Worm (Caenorhabditis elegans) whole organism, L4 larva: ENCODE measurements around the gene madd-3.

Experiments used
- D1046.2 ChIP-seq: fragments of 200-800 bp; sonication (Bioruptor generic); IDR thresholded peaks from 2 replicates; pipeline ENCODE4 v1.3.6; 2022; ENCODE audit warnings: missing genetic modification characterization, missing compliant biosample characterization
- F10B5.3 ChIP-seq: sonication (generic microtip); optimal IDR thresholded peaks from 2 replicates; lab custom pipeline; 2016; ENCODE audit warnings: mild to moderate bottlenecking, missing genetic modification characterization, missing compliant biosample characterization
- F26F4.8 ChIP-seq: fragments of 200-800 bp; sonication (Bioruptor generic); conservative IDR thresholded peaks from 2 replicates; pipeline ENCODE4 v1.3.6; 2022; ENCODE audit warnings: missing genetic modification characterization, missing compliant biosample characterization
- F37D6.2 ChIP-seq: sonication (generic microtip); optimal IDR thresholded peaks from 2 replicates; lab custom pipeline; 2016; ENCODE audit warnings: mild to moderate bottlenecking, missing genetic modification characterization, missing compliant biosample characterization
- F49E8.2 ChIP-seq: sonication (generic microtip); optimal IDR thresholded peaks from 2 replicates; lab custom pipeline; 2016; ENCODE audit warnings: missing compliant biosample characterization, mild to moderate bottlenecking, missing genetic modification characterization, borderline replicate concordance
- R02D3.7 ChIP-seq: fragments of 150-350 bp; sonication (generic microtip); optimal IDR thresholded peaks from 3 replicates; lab custom pipeline; 2014; ENCODE audit warnings: missing biosample characterization, missing genetic modification characterization
- T26A8.4 ChIP-seq: fragments of 200-800 bp; sonication (Bioruptor generic); IDR thresholded peaks from 2 replicates; pipeline ENCODE4 v1.3.6; 2022; ENCODE audit warnings: missing genetic modification characterization, missing compliant biosample characterization
- aly-2 ChIP-seq: sonication (generic microtip); optimal IDR thresholded peaks from 2 replicates; lab custom pipeline; 2018; ENCODE audit warnings: missing biosample characterization, missing genetic modification characterization
- attf-4 ChIP-seq: sonication (generic microtip); optimal IDR thresholded peaks from 3 replicates; lab custom pipeline; 2017; ENCODE audit warnings: missing biosample characterization, missing genetic modification characterization
- ceh-44 ChIP-seq: fragments of 200-800 bp; sonication (Bioruptor generic); IDR thresholded peaks from 2 replicates; pipeline ENCODE4 v1.3.6; 2022; ENCODE audit warnings: missing genetic modification reagents, missing genetic modification characterization, missing compliant biosample characterization
- ceh-62 ChIP-seq: sonication (generic microtip); optimal IDR thresholded peaks from 2 replicates; lab custom pipeline; 2017; ENCODE audit warnings: missing biosample characterization, missing genetic modification characterization
- ceh-82 ChIP-seq: sonication (generic microtip); optimal IDR thresholded peaks from 2 replicates; lab custom pipeline; 2017; ENCODE audit warnings: missing biosample characterization, missing genetic modification characterization
- dmd-8 ChIP-seq: fragments of 200-800 bp; sonication (Bioruptor generic); IDR thresholded peaks from 2 replicates; pipeline ENCODE4 v1.3.6; 2022; ENCODE audit warnings: missing genetic modification characterization, missing compliant biosample characterization
- egl-27 ChIP-seq: sonication (generic microtip); optimal IDR thresholded peaks from 3 replicates; lab custom pipeline; 2017; ENCODE audit warnings: missing biosample characterization, missing genetic modification reagents, missing genetic modification characterization
- fkh-10 ChIP-seq: fragments of 150-350 bp; optimal IDR thresholded peaks from 2 replicates; lab custom pipeline; 2014; ENCODE audit warnings: missing biosample characterization, missing genetic modification reagents, missing genetic modification characterization
- fos-1 ChIP-seq: fragments of 150-350 bp; optimal IDR thresholded peaks from 2 replicates; lab custom pipeline; 2014; ENCODE audit warnings: missing biosample characterization, missing genetic modification characterization
- gei-8 ChIP-seq: fragments of 200-800 bp; sonication (Bioruptor generic); optimal IDR thresholded peaks from 2 replicates; lab custom pipeline; 2018; ENCODE audit warnings: mild to moderate bottlenecking, missing genetic modification characterization, missing compliant biosample characterization
- hif-1 ChIP-seq, 2 experiments: sonication (generic microtip); optimal IDR thresholded peaks; 2 replicates each; lab custom pipeline; 2016 to 2017; ENCODE audit warnings: missing compliant biosample characterization in 2 of 2, missing genetic modification characterization in 2 of 2, missing genetic modification reagents in 2 of 2, missing genotype in 2 of 2, mild to moderate bottlenecking in 1 of 2
- lim-7 ChIP-seq: fragments of 200-800 bp; sonication (Bioruptor generic); IDR thresholded peaks from 2 replicates; pipeline ENCODE4 v1.3.6; 2022; ENCODE audit warnings: missing genetic modification characterization, missing compliant biosample characterization
- madf-5 ChIP-seq, 2 experiments: fragments of 200-800 bp; sonication (Bioruptor generic); IDR thresholded peaks; 2 replicates each; pipeline ENCODE4 v1.3.6; 2022; ENCODE audit warnings: missing compliant biosample characterization in 2 of 2, missing genetic modification characterization in 2 of 2
- mep-1 ChIP-seq: fragments of 150-350 bp; sonication (generic microtip); optimal IDR thresholded peaks from 3 replicates; lab custom pipeline; 2014; ENCODE audit warnings: missing biosample characterization, missing genetic modification characterization
- mxl-2 ChIP-seq: fragments of 200-800 bp; sonication (Bioruptor generic); conservative IDR thresholded peaks from 2 replicates; pipeline ENCODE4 v1.3.6; 2022; ENCODE audit warnings: missing genetic modification reagents, missing genetic modification characterization, missing compliant biosample characterization
- mxl-3 ChIP-seq: fragments of 200-800 bp; sonication (Bioruptor generic); optimal IDR thresholded peaks from 2 replicates; lab custom pipeline; 2018; ENCODE audit warnings: mild to moderate bottlenecking, missing genetic modification characterization, missing compliant biosample characterization
- nhr-237 ChIP-seq: sonication (generic microtip); optimal IDR thresholded peaks from 2 replicates; lab custom pipeline; 2017; ENCODE audit warnings: missing biosample characterization, missing genetic modification characterization
- nhr-42 ChIP-seq: fragments of 200-800 bp; sonication (Bioruptor generic); IDR thresholded peaks from 2 replicates; pipeline ENCODE4 v1.3.6; 2022; ENCODE audit warnings: missing genetic modification characterization, missing compliant biosample characterization
- nhr-48 ChIP-seq: sonication (generic microtip); optimal IDR thresholded peaks from 2 replicates; lab custom pipeline; 2016; ENCODE audit warnings: mild to moderate bottlenecking, missing genetic modification characterization, missing compliant biosample characterization
- nhr-77 ChIP-seq: fragments of 150-350 bp; optimal IDR thresholded peaks from 2 replicates; lab custom pipeline; 2014; ENCODE audit warnings: missing biosample characterization, missing genetic modification characterization
- pqm-1 ChIP-seq: sonication (generic microtip); optimal IDR thresholded peaks from 2 replicates; lab custom pipeline; 2017; ENCODE audit warnings: missing biosample characterization, missing genetic modification characterization
- saeg-2 ChIP-seq: fragments of 200-800 bp; sonication (Bioruptor generic); IDR thresholded peaks from 2 replicates; pipeline ENCODE4 v1.3.6; 2022; ENCODE audit warnings: missing genetic modification reagents, missing genetic modification characterization, missing compliant biosample characterization
- skn-1 ChIP-seq: fragments of 150-350 bp; optimal IDR thresholded peaks from 2 replicates; lab custom pipeline; 2014; ENCODE audit warnings: missing biosample characterization, missing genetic modification characterization
- snpc-1.2 ChIP-seq: fragments of 200-800 bp; sonication (Bioruptor generic); IDR thresholded peaks from 2 replicates; pipeline ENCODE4 v1.3.6; 2022; ENCODE audit warnings: missing genetic modification reagents, missing genetic modification characterization, missing compliant biosample characterization
- tag-97 ChIP-seq: fragments of 200-800 bp; sonication (Bioruptor generic); IDR thresholded peaks from 2 replicates; pipeline ENCODE4 v1.3.6; 2022; ENCODE audit warnings: missing genetic modification characterization, missing compliant biosample characterization
- unc-39 ChIP-seq: sonication (generic microtip); optimal IDR thresholded peaks from 2 replicates; lab custom pipeline; 2017; ENCODE audit warnings: missing biosample characterization, missing genetic modification characterization
- unc-62 ChIP-seq, 3 experiments: fragments of 150-350 bp in 1 of 3; sonication (generic microtip); optimal IDR thresholded peaks in 2 of 3; peaks in 1 of 3; 1 replicate in 1 of 3; 2 replicates in 2 of 3; lab custom pipeline; 2014 to 2017; ENCODE audit warnings: missing biosample characterization in 3 of 3, missing genetic modification characterization in 3 of 3, missing genetic modification reagents in 3 of 3, missing genotype in 1 of 3
- zag-1 ChIP-seq: fragments of 150-350 bp; optimal IDR thresholded peaks from 2 replicates; lab custom pipeline; 2014; ENCODE audit warnings: missing biosample characterization, missing genetic modification characterization

madd-3 gene

DNA sequence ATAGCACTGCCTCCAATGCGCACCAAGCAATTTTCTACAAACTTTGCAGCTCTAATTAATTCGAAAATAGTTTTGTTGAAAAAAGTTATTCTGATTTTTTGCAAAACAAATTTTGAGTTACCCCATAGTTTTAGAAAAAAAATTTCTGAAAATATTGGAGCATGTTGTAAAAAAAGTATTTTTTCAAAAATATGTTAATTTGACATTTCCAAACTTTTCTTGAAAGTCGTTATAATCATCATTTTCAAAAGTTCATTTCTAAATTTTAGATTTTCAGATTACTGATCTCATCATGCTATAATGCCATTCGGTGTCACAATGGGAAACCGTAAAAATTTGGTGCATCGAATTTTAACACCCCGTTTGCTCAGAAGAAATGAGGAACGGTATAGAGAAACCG, 28.7 kb downstream of the madd-3 start, which contains the start of gene del-1:
Gene del-1, plus strand, starts transcription at position 301 of the 400 bp plus-strand sequence.
- TF ChIP-seq fkh-10 (no peak), attf-4 (no peak), tag-97 (no peak), pqm-1 (tag; lab: Kevin White, UChicago) (no peak), unc-39 (tag; lab: Kevin White, UChicago) (no peak), F10B5.3 (tag; lab: Kevin White, UChicago) (no peak), nhr-77 (tag; lab: Kevin White, UChicago) (no peak), R02D3.7 (tag; lab: Kevin White, UChicago) (no peak), ceh-82 (tag; lab: Kevin White, UChicago) (no peak), gei-8 (GFP tag; lab: Kevin White, UChicago) (no peak), F37D6.2 (tag; lab: Kevin White, UChicago) (no peak), fos-1 (tag; lab: Kevin White, UChicago) (no peak), D1046.2 (GFP tag; lab: Robert Waterston, UW) (no peak), nhr-48 (no peak), lim-7 (no peak), mxl-2 (GFP tag; lab: Robert Waterston, UW) (no peak), T26A8.4 (GFP tag; lab: Robert Waterston, UW) (no peak), aly-2 (tag; lab: Kevin White, UChicago) (no peak)

DNA sequence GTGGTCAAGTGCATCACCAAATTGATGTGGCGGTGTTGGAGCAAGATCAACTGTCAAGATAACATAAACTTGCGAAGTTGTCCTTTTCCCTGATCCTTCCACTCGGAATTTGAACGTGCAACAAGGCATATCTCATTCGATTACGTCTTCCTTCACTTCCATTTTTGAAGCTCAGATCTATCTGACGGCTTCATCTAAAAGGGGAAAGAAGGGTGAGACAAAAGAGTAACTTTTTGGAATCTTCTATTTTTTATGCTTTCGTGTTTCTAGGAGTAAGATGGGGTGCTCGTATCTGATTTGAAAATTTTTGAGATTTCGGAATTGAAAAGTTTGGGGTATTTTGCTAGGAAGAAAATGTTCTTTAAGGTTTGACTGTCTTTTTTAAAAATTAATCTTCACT, 29.3 kb downstream of the madd-3 start:
- no peak for TF ChIP-seq F26F4.8
- TF ChIP-seq unc-62 (GFP tag; optimal IDR thresholded peaks at IDR 0.05 in 1 of 2; lab: Kevin White, UChicago): peak in 1 of 2 experiments; percentile 95
- TF ChIP-seq unc-62 (tag; optimal IDR thresholded peaks at IDR 0.05; lab: Kevin White, UChicago): no peak

DNA sequence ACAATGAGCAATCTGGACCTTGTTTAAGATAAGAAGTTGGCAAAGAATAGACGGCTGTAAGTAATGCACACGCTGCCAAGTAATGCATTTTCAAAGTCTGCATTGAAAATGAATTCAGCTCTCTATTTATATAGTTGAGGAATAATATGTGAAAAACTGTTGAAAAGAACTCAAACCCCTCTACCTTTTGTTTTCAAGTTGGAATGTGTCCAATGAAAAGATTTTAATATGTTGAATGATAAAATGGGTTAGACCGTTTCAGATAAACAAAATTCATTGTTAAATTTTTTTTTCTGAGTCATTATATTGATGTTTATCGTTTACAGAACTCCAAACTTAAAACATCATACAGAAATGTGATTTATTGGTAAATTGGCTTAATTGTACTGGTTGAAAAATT, 33.0 kb downstream of the madd-3 start, which contains the start of gene E02H4.8:
Gene E02H4.8, minus strand, starts transcription at position 101 of the 400 bp plus-strand sequence.
- TF ChIP-seq unc-62 (GFP tag; optimal IDR thresholded peaks at IDR 0.05 in 1 of 2; lab: Kevin White, UChicago): peak in 1 of 2 experiments; percentile 41
- TF ChIP-seq unc-62 (tag; optimal IDR thresholded peaks at IDR 0.05; lab: Kevin White, UChicago): no peak
- no peak for TF ChIP-seq mep-1 (tag; lab: Kevin White, UChicago)

DNA sequence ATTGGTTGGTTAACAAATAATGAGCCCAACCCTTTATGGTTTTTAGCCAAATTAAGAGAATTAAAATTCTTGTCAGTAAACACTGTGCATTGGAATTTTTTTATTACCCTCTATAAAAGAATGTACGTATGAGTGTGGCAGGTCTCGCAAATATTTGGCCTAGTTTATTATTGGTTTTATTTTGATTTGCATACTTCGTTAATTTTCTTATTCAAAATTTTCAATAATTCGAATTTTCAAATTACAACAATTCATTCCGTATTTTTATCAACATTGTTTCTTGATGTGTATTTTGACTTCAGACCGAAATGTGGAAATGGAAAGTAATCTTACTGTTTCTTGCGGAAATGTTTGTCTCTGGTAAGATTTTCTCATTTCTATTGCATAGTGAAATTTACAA, 38.8 kb downstream of the madd-3 start, which contains the start of gene E02H4.4:
Gene E02H4.4, plus strand, starts transcription at position 301 of the 400 bp plus-strand sequence.
- TF ChIP-seq snpc-1.2 (GFP tag; lab: Robert Waterston, UW) (no peak), ceh-44 (no peak), mxl-2 (GFP tag; lab: Robert Waterston, UW) (no peak), egl-27 (no peak), skn-1 (tag; lab: Kevin White, UChicago) (no peak), dmd-8 (GFP tag; lab: Robert Waterston, UW) (no peak), nhr-42 (GFP tag; lab: Robert Waterston, UW) (no peak), unc-62 (GFP tag; optimal IDR thresholded peaks at IDR 0.05 in 1 of 2; lab: Kevin White, UChicago) (no peak), unc-62 (tag; optimal IDR thresholded peaks at IDR 0.05; lab: Kevin White, UChicago) (no peak), zag-1 (no peak), F49E8.2 (tag; lab: Kevin White, UChicago) (no peak), gei-8 (GFP tag; lab: Kevin White, UChicago) (no peak), hif-1 (tag; optimal IDR thresholded peaks at IDR 0.05; lab: Kevin White, UChicago) (no peak), ceh-62 (tag; lab: Kevin White, UChicago) (no peak), madf-5 (GFP tag; IDR thresholded peaks at IDR 0.05; lab: Robert Waterston, UW) (no peak), nhr-237 (tag; lab: Kevin White, UChicago) (no peak), mxl-3 (GFP tag; lab: Kevin White, UChicago) (no peak), saeg-2 (GFP tag; lab: Robert Waterston, UW) (no peak), mep-1 (tag; lab: Kevin White, UChicago) (no peak)
